Worm (Caenorhabditis elegans): ENCODE data around the gene srh-258.

ce11 chrV:15451421-15451820, 46.5 kb downstream of the srh-258 start, which contains the start of gene srw-33:
- TF ChIP-seq ref-1 (GFP tag; conservative IDR thresholded peaks at IDR 0.05): no peak
- TF ChIP-seq ztf-29 (GFP tag; IDR thresholded peaks at IDR 0.05): no peak
- TF ChIP-seq flt-1 (GFP tag; IDR thresholded peaks at IDR 0.05): no peak
- TF ChIP-seq med-1 (GFP tag; optimal IDR thresholded peaks at IDR 0.05; ENCODE audit: insufficient read depth): no peak
- no peak for TF ChIP-seq cog-1 (tag; optimal IDR thresholded peaks at IDR 0.05)
- TF ChIP-seq tab-1 (GFP tag; IDR thresholded peaks at IDR 0.05): no peak
- TF ChIP-seq T22C8.4 (GFP tag; IDR thresholded peaks at IDR 0.05): no peak
